Fruit fly (Drosophila melanogaster) whole organism, wandering third instar larva: ENCODE data around the gene CG4520.

Experiments
- CG32264 ChIP-seq: fragments of 200-800 bp; sonication (Bioruptor generic); optimal IDR thresholded peaks from 2 replicates; lab custom pipeline; 2016; ENCODE audit warnings: missing biosample characterization, missing genetic modification characterization
- Dif ChIP-seq: fragments of 200-275, 200-300 bp; sonication (Bioruptor generic); optimal IDR thresholded peaks from 2 replicates; lab custom pipeline; 2018; ENCODE audit warnings: missing biosample characterization, missing genetic modification characterization; ENCODE audit not compliant: partially characterized antibody
- Jra ChIP-seq: sonication (Bioruptor generic); optimal IDR thresholded peaks from 2 replicates; lab custom pipeline; 2016; ENCODE audit warnings: missing biosample characterization, missing genetic modification characterization
- N ChIP-seq: fragments of >200 bp; optimal IDR thresholded peaks from 2 replicates; lab custom pipeline; 2018; ENCODE audit warnings: missing biosample characterization, missing external identifiers, missing genetic modification characterization
- Rel ChIP-seq, 2 experiments: fragments of 200-800 bp; sonication (Bioruptor generic) in 1 of 2; optimal IDR thresholded peaks; 2 replicates in 1 of 2; 3 replicates in 1 of 2; lab custom pipeline; 2016 to 2019; ENCODE audit warnings: mild to moderate bottlenecking in 2 of 2, missing biosample characterization in 2 of 2, missing genetic modification characterization in 2 of 2, moderate library complexity in 1 of 2
- pan ChIP-seq: fragments of >200 bp; optimal IDR thresholded peaks from 2 replicates; lab custom pipeline; 2017
- psq ChIP-seq: fragments of 200-800 bp; sonication (Bioruptor generic); optimal IDR thresholded peaks from 3 replicates; lab custom pipeline; 2017; ENCODE audit warnings: missing biosample characterization, mild to moderate bottlenecking, missing genetic modification characterization, moderate library complexity
- sv ChIP-seq: fragments of 200-800 bp; sonication (Bioruptor generic); optimal IDR thresholded peaks from 3 replicates; lab custom pipeline; 2016; ENCODE audit warnings: missing biosample characterization, missing genetic modification characterization

dm6 chr3R:15784298-15784697, 39.8 kb downstream of the CG4520 start:
- TF ChIP-seq Dif (GFP tag; lab: Kevin White, UChicago) = no peak
- no peak for TF ChIP-seq sv (GFP tag; lab: Kevin White, UChicago)
- no peak for TF ChIP-seq pan (lab: Kevin White, UChicago)
- TF ChIP-seq psq (GFP tag; lab: Kevin White, UChicago) = no peak
- TF ChIP-seq CG32264 (GFP tag; lab: Kevin White, UChicago) = no peak
- no peak for TF ChIP-seq N
- no peak for TF ChIP-seq Jra (GFP tag; lab: Kevin White, UChicago)
- TF ChIP-seq Rel (GFP tag; optimal IDR thresholded peaks at IDR 0.05; lab: Kevin White, UChicago) = no peak
- TF ChIP-seq Rel (tag; optimal IDR thresholded peaks at IDR 0.05; lab: Kevin White, UChicago) = no peak
